Worm (Caenorhabditis elegans) whole organism, early embryonic: Measurements from ENCODE around the gene rps-21.

Source experiments
- B0310.2 ChIP-seq: sonication (generic microtip); optimal IDR thresholded peaks from 2 replicates; lab custom pipeline; 2016; ENCODE audit warnings: mild to moderate bottlenecking, missing genetic modification characterization, missing compliant biosample characterization
- F13C5.2 ChIP-seq: sonication (generic microtip); optimal IDR thresholded peaks from 2 replicates; lab custom pipeline; 2017; ENCODE audit warnings: mild to moderate bottlenecking, missing genetic modification characterization, inconsistent platforms, missing compliant biosample characterization
- ama-1 ChIP-seq: fragments of 150-350 bp; optimal IDR thresholded peaks from 2 replicates; lab custom pipeline; 2014
- ceh-36 ChIP-seq: sonication (generic microtip); optimal IDR thresholded peaks from 2 replicates; lab custom pipeline; 2016; ENCODE audit warnings: missing genetic modification characterization, inconsistent platforms, missing compliant biosample characterization
- ets-7 ChIP-seq: sonication (generic microtip); optimal IDR thresholded peaks from 2 replicates; lab custom pipeline; 2016; ENCODE audit warnings: missing genotype, missing genetic modification characterization, missing compliant biosample characterization
- flt-1 ChIP-seq: fragments of 200-800 bp; sonication (Bioruptor generic); IDR thresholded peaks from 2 replicates; pipeline ENCODE4 v1.3.6; 2022; ENCODE audit warnings: missing genetic modification characterization, missing compliant biosample characterization
- hmg-4 ChIP-seq: fragments of 200-800 bp; sonication (Bioruptor generic); optimal IDR thresholded peaks from 2 replicates; lab custom pipeline; 2018; ENCODE audit warnings: mild to moderate bottlenecking, missing genetic modification characterization, missing compliant biosample characterization
- hnd-1 ChIP-seq: sonication (generic microtip); optimal IDR thresholded peaks from 2 replicates; lab custom pipeline; 2016; ENCODE audit warnings: missing genetic modification characterization, missing compliant biosample characterization
- pes-1 ChIP-seq: fragments of 200-800 bp; sonication (Bioruptor generic); IDR thresholded peaks from 2 replicates; pipeline ENCODE4 v1.3.6; 2022; ENCODE audit warnings: missing genetic modification reagents, missing genetic modification characterization, missing compliant biosample characterization
- sea-1 ChIP-seq: fragments of 200-800 bp; sonication (Bioruptor generic); conservative IDR thresholded peaks from 2 replicates; pipeline ENCODE4 v1.3.6; 2022; ENCODE audit warnings: missing genetic modification characterization, missing compliant biosample characterization
- tbx-11 ChIP-seq: fragments of 200-800 bp; sonication (Bioruptor generic); IDR thresholded peaks from 2 replicates; pipeline ENCODE4 v1.3.6; 2022; ENCODE audit warnings: missing genetic modification characterization, missing compliant biosample characterization
- tbx-37 ChIP-seq: fragments of 200-800 bp; sonication (Bioruptor generic); conservative IDR thresholded peaks from 2 replicates; pipeline ENCODE4 v1.3.6; 2022; ENCODE audit warnings: missing genetic modification reagents, missing genetic modification characterization, missing compliant biosample characterization

DNA sequence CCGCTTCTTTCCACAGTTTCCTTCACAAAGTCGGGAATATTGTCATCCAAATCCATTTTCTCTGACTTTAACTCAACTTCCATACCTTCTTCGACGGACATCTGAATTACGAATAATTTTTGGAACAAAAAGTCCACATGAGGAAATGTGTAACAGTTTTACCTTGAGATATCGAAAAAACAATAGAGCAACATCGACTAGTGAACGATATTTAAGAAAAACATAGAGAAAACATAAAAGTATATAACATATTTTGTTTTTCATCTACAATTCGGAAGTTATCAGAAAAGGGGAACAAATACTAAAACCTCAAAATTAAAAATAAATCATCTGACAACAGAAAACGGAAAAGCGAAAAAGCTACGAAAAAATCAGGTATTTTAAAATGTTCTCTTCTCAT lies 43.4 kb upstream of the rps-21 start, which contains the start of gene adr-2:
- TF ChIP-seq tbx-37 (GFP tag; lab: Robert Waterston, UW) (no peak), ets-7 (tag; lab: Kevin White, UChicago) (no peak), ceh-36 (tag; lab: Kevin White, UChicago) (no peak), ama-1 (lab: Kevin White, UChicago) (no peak), hnd-1 (no peak), sea-1 (no peak), pes-1 (no peak), hmg-4 (GFP tag; lab: Kevin White, UChicago) (no peak), F13C5.2 (tag; lab: Kevin White, UChicago) (no peak), flt-1 (GFP tag; lab: Robert Waterston, UW) (no peak), tbx-11 (GFP tag; lab: Robert Waterston, UW) (no peak), B0310.2 (tag; lab: Kevin White, UChicago) (no peak)
